Fruit fly (Drosophila melanogaster) whole organism, prepupa: ENCODE results near the gene CG5116.

Source experiments
- Blimp-1 ChIP-seq: fragments of 200-800 bp; sonication (Bioruptor generic); optimal IDR thresholded peaks from 3 replicates; lab custom pipeline; 2017; ENCODE audit warnings: missing biosample characterization, missing genetic modification characterization, mild to moderate bottlenecking, moderate library complexity, missing genetic modification reagents
- CG10669 ChIP-seq: fragments of 200-800 bp; sonication (Bioruptor generic); optimal IDR thresholded peaks from 3 replicates; lab custom pipeline; 2018; ENCODE audit warnings: missing biosample characterization, mild to moderate bottlenecking, missing genetic modification characterization, moderate library complexity
- CG11294 ChIP-seq: fragments of 200-800 bp; sonication (Bioruptor generic); IDR thresholded peaks from 2 replicates; pipeline ENCODE4 v1.3.6; 2022; ENCODE audit warnings: missing biosample characterization, missing genetic modification characterization
- CG11762 ChIP-seq: fragments of 200-800 bp; sonication (Bioruptor generic); optimal IDR thresholded peaks from 3 replicates; lab custom pipeline; 2016; ENCODE audit warnings: missing biosample characterization, missing genetic modification characterization; ENCODE audit not compliant: insufficient read depth
- CG11902 ChIP-seq: fragments of 200-800 bp; sonication (Bioruptor generic); optimal IDR thresholded peaks from 3 replicates; lab custom pipeline; 2016; ENCODE audit warnings: missing biosample characterization, missing genetic modification characterization
- CG1621 ChIP-seq: fragments of 200-800 bp; sonication (Bioruptor generic); optimal IDR thresholded peaks from 3 replicates; lab custom pipeline; 2018; ENCODE audit warnings: missing biosample characterization, mild to moderate bottlenecking, missing genetic modification characterization
- CG16779 ChIP-seq: fragments of 200-800 bp; sonication (Bioruptor generic); optimal IDR thresholded peaks from 3 replicates; lab custom pipeline; 2017; ENCODE audit warnings: missing biosample characterization, mild to moderate bottlenecking, missing genetic modification characterization
- CG3032 ChIP-seq: fragments of 200-800 bp; optimal IDR thresholded peaks from 2 replicates; lab custom pipeline; 2019; ENCODE audit warnings: missing biosample characterization, mild to moderate bottlenecking, missing genetic modification characterization, moderate library complexity
- CG31627 ChIP-seq: fragments of 200-800 bp; sonication (Bioruptor generic); optimal IDR thresholded peaks from 3 replicates; lab custom pipeline; 2016; ENCODE audit warnings: missing biosample characterization, missing genetic modification characterization
- CG32006 ChIP-seq: fragments of 200-800 bp; sonication (Bioruptor generic); optimal IDR thresholded peaks from 3 replicates; lab custom pipeline; 2017; ENCODE audit warnings: missing biosample characterization, mild to moderate bottlenecking, missing genetic modification characterization
- CG34406 ChIP-seq: fragments of 200-800 bp; sonication (Bioruptor generic); optimal IDR thresholded peaks from 3 replicates; lab custom pipeline; 2016; ENCODE audit warnings: missing biosample characterization, missing genetic modification characterization
- CG3919 ChIP-seq: fragments of 200-800 bp; sonication (Bioruptor generic); optimal IDR thresholded peaks from 3 replicates; lab custom pipeline; 2016; ENCODE audit warnings: missing biosample characterization, missing genetic modification characterization
- CG4318 ChIP-seq: fragments of 200-800 bp; sonication (Bioruptor generic); optimal IDR thresholded peaks from 3 replicates; lab custom pipeline; 2017; ENCODE audit warnings: missing biosample characterization, mild to moderate bottlenecking, missing genetic modification characterization
- CG6163 ChIP-seq: fragments of 200-800 bp; sonication (Bioruptor generic); IDR thresholded peaks from 3 replicates; pipeline ENCODE4 v1.3.6; 2022; ENCODE audit warnings: missing biosample characterization, missing genetic modification characterization
- CG6276 ChIP-seq: fragments of 200-800 bp; sonication (Bioruptor generic); optimal IDR thresholded peaks from 2 replicates; lab custom pipeline; 2017; ENCODE audit warnings: missing biosample characterization, mild to moderate bottlenecking, missing genetic modification characterization
- CG6792 ChIP-seq: fragments of 200-800 bp; sonication (Bioruptor generic); optimal IDR thresholded peaks from 3 replicates; lab custom pipeline; 2016; ENCODE audit warnings: missing biosample characterization, missing genetic modification characterization
- CG7368 ChIP-seq: fragments of 200-800 bp; sonication (Bioruptor generic); optimal IDR thresholded peaks from 3 replicates; lab custom pipeline; 2016; ENCODE audit warnings: missing biosample characterization, missing genetic modification characterization
- CG8119 ChIP-seq: fragments of 200-800 bp; sonication (Bioruptor generic); IDR thresholded peaks from 3 replicates; pipeline ENCODE4 v1.3.6; 2022; ENCODE audit warnings: missing biosample characterization, missing genetic modification characterization
- CG8319 ChIP-seq: fragments of 200-800 bp; sonication (Bioruptor generic); optimal IDR thresholded peaks from 3 replicates; lab custom pipeline; 2016; ENCODE audit warnings: missing biosample characterization, missing genetic modification characterization
- CG9139 ChIP-seq: fragments of 200-800 bp; sonication (Bioruptor generic); optimal IDR thresholded peaks from 3 replicates; lab custom pipeline; 2017; ENCODE audit warnings: missing biosample characterization, mild to moderate bottlenecking, missing genetic modification characterization
- Eip75B ChIP-seq: fragments of 200-800 bp; sonication (Bioruptor generic); optimal IDR thresholded peaks from 3 replicates; lab custom pipeline; 2016; ENCODE audit warnings: missing biosample characterization, missing genetic modification characterization
- Eip93F ChIP-seq: fragments of 200-800 bp; sonication (Bioruptor generic); optimal IDR thresholded peaks from 2 replicates; lab custom pipeline; 2016; ENCODE audit warnings: missing biosample characterization, mild to moderate bottlenecking, missing genetic modification characterization
- Gug ChIP-seq: fragments of 200-800 bp; sonication (Bioruptor generic); IDR thresholded peaks from 2 replicates; pipeline ENCODE4 v1.3.6; 2022; ENCODE audit warnings: missing biosample characterization, missing genetic modification characterization
- Hr38 ChIP-seq: sonication (Bioruptor generic); optimal IDR thresholded peaks from 2 replicates; lab custom pipeline; 2016; ENCODE audit warnings: missing biosample characterization, missing genetic modification characterization
- Hr39 ChIP-seq: fragments of 200-800 bp; sonication (Bioruptor generic); optimal IDR thresholded peaks from 2 replicates; lab custom pipeline; 2016; ENCODE audit warnings: missing biosample characterization, missing genetic modification characterization
- Hr4 ChIP-seq: fragments of 200-800 bp; sonication (Bioruptor generic); optimal IDR thresholded peaks from 3 replicates; lab custom pipeline; 2016; ENCODE audit warnings: missing biosample characterization, missing genetic modification characterization
- Met ChIP-seq: fragments of 200-800 bp; sonication (Bioruptor generic); optimal IDR thresholded peaks from 3 replicates; lab custom pipeline; 2016; ENCODE audit warnings: missing biosample characterization, missing genetic modification characterization
- OdsH ChIP-seq: fragments of 200-800 bp; sonication (Bioruptor generic); optimal IDR thresholded peaks from 3 replicates; lab custom pipeline; 2016; ENCODE audit warnings: missing biosample characterization, missing genetic modification characterization
- Smox ChIP-seq: fragments of 200-800 bp; sonication (Bioruptor generic); optimal IDR thresholded peaks from 3 replicates; lab custom pipeline; 2016; ENCODE audit warnings: missing biosample characterization, missing genetic modification characterization
- Sox14 ChIP-seq: fragments of 200-800 bp; sonication (Bioruptor generic); optimal IDR thresholded peaks from 3 replicates; lab custom pipeline; 2016; ENCODE audit warnings: missing biosample characterization, missing genetic modification characterization
- Sox15 ChIP-seq: fragments of 200-800 bp; sonication (Bioruptor generic); optimal IDR thresholded peaks from 3 replicates; lab custom pipeline; 2016; ENCODE audit warnings: missing biosample characterization, missing genetic modification characterization
- achi ChIP-seq: fragments of 200-800 bp; sonication (Bioruptor generic); optimal IDR thresholded peaks from 3 replicates; lab custom pipeline; 2016; ENCODE audit warnings: missing biosample characterization, missing genetic modification characterization
- cyc ChIP-seq: fragments of 200-800 bp; sonication (Bioruptor generic); optimal IDR thresholded peaks from 3 replicates; lab custom pipeline; 2016; ENCODE audit warnings: missing biosample characterization, missing genetic modification characterization
- dac ChIP-seq: fragments of 200-800 bp; sonication (Bioruptor generic); optimal IDR thresholded peaks from 2 replicates; lab custom pipeline; 2017; ENCODE audit warnings: missing biosample characterization, mild to moderate bottlenecking, missing genetic modification characterization
- dsx ChIP-seq: fragments of 200-800 bp; optimal IDR thresholded peaks from 3 replicates; lab custom pipeline; 2019; ENCODE audit warnings: missing biosample characterization, mild to moderate bottlenecking, missing genetic modification characterization, moderate library complexity; ENCODE audit not compliant: poor library complexity, severe bottlenecking
- eg ChIP-seq: fragments of 200-800 bp; sonication (Bioruptor generic); IDR thresholded peaks from 3 replicates; pipeline ENCODE4 v1.3.6; 2022; ENCODE audit warnings: missing biosample characterization, missing genetic modification characterization
- fd59A ChIP-seq: fragments of 200-800 bp; sonication (Bioruptor generic); optimal IDR thresholded peaks from 2 replicates; lab custom pipeline; 2017; ENCODE audit warnings: missing biosample characterization, mild to moderate bottlenecking, missing genetic modification characterization, missing genetic modification reagents
- fd85E ChIP-seq: fragments of 200-800 bp; sonication (Bioruptor generic); optimal IDR thresholded peaks from 3 replicates; lab custom pipeline; 2016; ENCODE audit warnings: missing biosample characterization, missing genetic modification characterization
- fkh ChIP-seq: fragments of 200-800 bp; sonication (Bioruptor generic); optimal IDR thresholded peaks from 3 replicates; lab custom pipeline; 2017; ENCODE audit warnings: missing biosample characterization, mild to moderate bottlenecking, missing genetic modification characterization, moderate library complexity
- net ChIP-seq: fragments of 200-800 bp; sonication (Bioruptor generic); optimal IDR thresholded peaks from 3 replicates; lab custom pipeline; 2016; ENCODE audit warnings: missing biosample characterization, missing genetic modification characterization
- salr ChIP-seq, 2 experiments: fragments of 200-800 bp; sonication (Bioruptor generic); optimal IDR thresholded peaks; 3 replicates each; lab custom pipeline; 2016 to 2018; ENCODE audit warnings: missing biosample characterization in 2 of 2, missing genetic modification characterization in 2 of 2, mild to moderate bottlenecking in 1 of 2
- spab ChIP-seq: fragments of 200-800 bp; sonication (Bioruptor generic); optimal IDR thresholded peaks from 2 replicates; lab custom pipeline; 2017; ENCODE audit warnings: missing biosample characterization, mild to moderate bottlenecking, missing genetic modification characterization, missing genetic modification reagents
- ss ChIP-seq, 2 experiments: fragments of 200-800 bp; sonication (Bioruptor generic); optimal IDR thresholded peaks; 2 replicates in 1 of 2; 3 replicates in 1 of 2; lab custom pipeline; 2017 to 2018; ENCODE audit warnings: mild to moderate bottlenecking in 2 of 2, missing biosample characterization in 2 of 2, missing genetic modification characterization in 2 of 2, moderate library complexity in 1 of 2
- svp ChIP-seq: fragments of 200-800 bp; sonication (Bioruptor generic); peaks from one replicate; lab custom pipeline; 2016; ENCODE audit warnings: missing biosample characterization, missing genetic modification characterization
- topi ChIP-seq: fragments of 200-800 bp; sonication (Bioruptor generic); optimal IDR thresholded peaks from 3 replicates; lab custom pipeline; 2016; ENCODE audit warnings: missing biosample characterization, missing genetic modification characterization

CG5116 gene

DNA sequence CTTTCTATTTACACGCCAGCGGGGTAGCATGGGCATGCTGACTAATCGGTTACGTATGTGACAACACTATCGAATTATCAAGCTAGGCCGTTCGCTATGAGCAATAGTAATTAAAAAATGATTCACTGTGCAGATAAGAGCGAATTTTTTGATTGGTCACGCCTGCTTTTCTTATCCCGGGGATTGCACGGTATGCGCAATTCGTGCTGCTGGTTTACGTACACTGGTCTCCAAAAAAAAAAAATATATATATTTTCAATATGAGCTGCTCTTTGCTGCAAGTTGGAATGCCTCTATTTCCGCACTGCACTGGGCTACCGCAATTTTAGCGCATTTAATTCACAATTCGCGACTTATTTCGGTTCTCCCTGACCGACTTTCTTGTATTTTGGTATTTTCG lies 7.5 kb downstream of the CG5116 start (continued):
- no peak for TF ChIP-seq Blimp-1 (GFP tag; lab: Kevin White, UChicago)
- TF ChIP-seq Met (GFP tag; lab: Kevin White, UChicago): peak; percentile 49
- peak; percentile 90 for TF ChIP-seq CG32006 (GFP tag; lab: Kevin White, UChicago)
- TF ChIP-seq salr (GFP tag; optimal IDR thresholded peaks at IDR 0.05; lab: Kevin White, UChicago): peak in 1 of 2 experiments; percentile 57
- peak; percentile 9 for TF ChIP-seq CG8319 (GFP tag; lab: Kevin White, UChicago)
- peak; percentile 4 for TF ChIP-seq CG6792
- TF ChIP-seq Eip75B (GFP tag; lab: Kevin White, UChicago): no peak
- peak; percentile 36 for TF ChIP-seq CG3919
- TF ChIP-seq spab (GFP tag; lab: Kevin White, UChicago): no peak
- TF ChIP-seq CG3032 (tag; lab: Kevin White, UChicago): peak; percentile 35
- peak; percentile 29 for TF ChIP-seq CG16779 (tag; lab: Kevin White, UChicago)
- peak; percentile 57 for TF ChIP-seq net
- peak; percentile 89 for TF ChIP-seq Hr4 (GFP tag; lab: Kevin White, UChicago)
- peak; percentile 39 for TF ChIP-seq Smox (GFP tag; lab: Kevin White, UChicago)
- peak; percentile 62 for TF ChIP-seq svp (GFP tag; lab: Kevin White, UChicago)
- peak; percentile 68 for TF ChIP-seq Gug (GFP tag; lab: Robert Waterston, UW)
- no peak for TF ChIP-seq fd85E (GFP tag; lab: Kevin White, UChicago)
- peak; percentile 81 for TF ChIP-seq CG4318 (GFP tag; lab: Kevin White, UChicago)
- no peak for TF ChIP-seq Hr38 (GFP tag; lab: Kevin White, UChicago)
- peak; percentile 47 for TF ChIP-seq CG11762 (GFP tag; lab: Kevin White, UChicago)
- no peak for TF ChIP-seq CG1621 (tag; lab: Kevin White, UChicago)

DNA sequence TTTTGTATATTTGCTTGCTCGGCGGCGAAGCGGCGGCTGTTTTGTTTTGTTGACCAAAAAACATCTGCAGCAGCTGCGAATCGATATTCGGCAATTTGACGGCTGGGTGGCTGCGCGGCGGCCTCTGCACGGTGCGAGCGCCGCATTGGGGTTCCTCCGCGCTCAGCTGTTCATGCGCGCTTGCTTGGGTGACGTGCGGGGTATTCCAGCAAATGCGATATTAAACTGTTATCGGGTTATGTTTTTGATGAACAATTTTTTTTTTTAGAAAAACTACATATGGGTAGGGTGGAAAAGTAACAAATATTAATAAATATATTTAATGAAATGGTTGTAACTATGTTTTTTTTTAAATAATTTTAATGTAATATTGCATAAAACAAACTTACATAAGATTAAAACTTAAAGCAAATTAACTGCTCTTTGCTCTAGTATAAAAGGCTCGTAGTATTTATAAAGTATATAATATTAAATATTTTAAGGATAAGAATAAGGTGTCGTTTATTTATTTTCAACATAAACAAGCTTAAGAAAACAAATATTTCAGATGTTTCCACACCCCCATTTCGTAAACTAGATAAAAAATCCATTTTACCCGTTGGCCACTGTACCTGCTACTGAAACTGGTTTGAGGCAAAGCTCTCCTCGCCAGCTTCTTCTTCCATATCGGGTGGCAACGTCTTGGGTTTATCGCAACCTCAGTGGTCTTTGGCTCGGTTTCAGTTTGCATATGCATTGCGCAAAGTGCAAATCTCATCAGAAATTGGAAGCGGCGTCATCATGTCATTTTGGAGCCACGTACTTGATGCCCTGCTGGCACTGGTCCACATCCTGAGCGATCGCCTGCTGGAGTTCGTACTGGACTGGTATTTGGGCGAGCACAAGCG lies 8.1 kb downstream of the CG5116 start, which contains the start of the genes Gnpat and CG5112:
Gnpat (minus strand) TSS at position 159 of the 887 bp plus-strand sequence.
CG5112 (plus strand) TSS at position 683 of the 887 bp plus-strand sequence.
- TF ChIP-seq CG11294 (GFP tag; lab: Robert Waterston, UW) (peak; percentile 6; the same call in 1 of the 2 replicates), svp (GFP tag; lab: Kevin White, UChicago) (peak; percentile 70), cyc (GFP tag; lab: Kevin White, UChicago) (no peak), Blimp-1 (GFP tag; lab: Kevin White, UChicago) (peak; percentile 2), CG32006 (GFP tag; lab: Kevin White, UChicago) (peak; percentile 28), fd59A (GFP tag; lab: Kevin White, UChicago) (peak; percentile 18), Smox (GFP tag; lab: Kevin White, UChicago) (peak; percentile 0), Hr39 (GFP tag; lab: Kevin White, UChicago) (peak; percentile 27), Sox14 (GFP tag; lab: Kevin White, UChicago) (no peak), CG34406 (peak; percentile 44), CG11902 (GFP tag; lab: Kevin White, UChicago) (no peak), fkh (peak; percentile 49), ss (GFP tag; optimal IDR thresholded peaks at IDR 0.05; lab: Kevin White, UChicago) (peak in 1 of 2 experiments; percentile 24), CG6163 (peak; percentile 63), net (no peak), eg (GFP tag; lab: Robert Waterston, UW) (peak; percentile 55), CG8119 (GFP tag; lab: Robert Waterston, UW) (peak; percentile 22; the same call in 1 of the 3 replicates), Hr4 (GFP tag; lab: Kevin White, UChicago) (no peak), OdsH (GFP tag; lab: Kevin White, UChicago) (peak; percentile 0), Eip75B (GFP tag; lab: Kevin White, UChicago) (no peak), Gug (GFP tag; lab: Robert Waterston, UW) (no peak), CG10669 (GFP tag; lab: Kevin White, UChicago) (no peak), topi (no peak), CG6276 (GFP tag; lab: Kevin White, UChicago) (peak; percentile 24), CG3032 (tag; lab: Kevin White, UChicago) (peak; percentile 57), CG31627 (GFP tag; lab: Kevin White, UChicago) (no peak), Sox15 (GFP tag; lab: Kevin White, UChicago) (no peak), Eip93F (no peak), achi (GFP tag; lab: Kevin White, UChicago) (peak; percentile 21), dac (GFP tag; lab: Kevin White, UChicago) (no peak), Hr38 (GFP tag; lab: Kevin White, UChicago) (no peak), Met (GFP tag; lab: Kevin White, UChicago) (no peak), dsx (GFP tag; lab: Kevin White, UChicago) (peak; percentile 6), spab (GFP tag; lab: Kevin White, UChicago) (peak; percentile 4), CG9139 (GFP tag; lab: Kevin White, UChicago) (peak; percentile 6), CG3919 (peak; percentile 4), CG7368 (GFP tag; lab: Kevin White, UChicago) (no peak)
